Fruit fly (Drosophila melanogaster) whole organism, embryonic: Measurements from ENCODE around the gene dod.

Experiments
- Bgb ChIP-seq: fragments of 200-800 bp; sonication (Bioruptor generic); IDR thresholded peaks from 2 replicates; pipeline ENCODE4 v1.3.6; 2022; ENCODE audit warnings: missing biosample characterization, missing genetic modification characterization; ENCODE audit not compliant: partially characterized antibody
- C15 ChIP-seq: fragments of 200-800 bp; sonication (Bioruptor generic); IDR thresholded peaks from 3 replicates; pipeline ENCODE4 v1.3.6; 2022; ENCODE audit warnings: missing biosample characterization, missing genetic modification characterization
- CG12071 ChIP-seq: fragments of 200-800 bp; sonication (Bioruptor generic); optimal IDR thresholded peaks from 3 replicates; lab custom pipeline; 2018; ENCODE audit warnings: missing biosample characterization, mild to moderate bottlenecking, missing genetic modification characterization
- CG12104 ChIP-seq: fragments of 200-800 bp; sonication (Bioruptor generic); optimal IDR thresholded peaks from 3 replicates; lab custom pipeline; 2016; ENCODE audit warnings: missing biosample characterization, missing genetic modification characterization
- CG12219 ChIP-seq: fragments of 200-800 bp; sonication (Bioruptor generic); optimal IDR thresholded peaks from 3 replicates; lab custom pipeline; 2018; ENCODE audit warnings: missing biosample characterization, mild to moderate bottlenecking, missing genetic modification characterization
- CG1832 ChIP-seq: fragments of 200-800 bp; sonication (Bioruptor generic); optimal IDR thresholded peaks from 2 replicates; lab custom pipeline; 2017; ENCODE audit warnings: missing biosample characterization, mild to moderate bottlenecking, missing genetic modification characterization, inconsistent platforms
- CG3163 ChIP-seq: fragments of 200-800 bp; sonication (Bioruptor generic); optimal IDR thresholded peaks from 3 replicates; lab custom pipeline; 2016; ENCODE audit warnings: missing biosample characterization, missing genetic modification characterization
- CG3995 ChIP-seq: fragments of 200-800 bp; sonication (Bioruptor generic); optimal IDR thresholded peaks from 3 replicates; lab custom pipeline; 2016; ENCODE audit warnings: missing biosample characterization, missing genetic modification characterization
- CG4820 ChIP-seq: fragments of 200-800 bp; sonication (Bioruptor generic); optimal IDR thresholded peaks from 3 replicates; lab custom pipeline; 2016; ENCODE audit warnings: missing biosample characterization, missing genetic modification characterization
- CG6272 ChIP-seq: fragments of 200-800 bp; sonication (Bioruptor generic); IDR thresholded peaks from 2 replicates; pipeline ENCODE4 v1.3.6; 2022; ENCODE audit warnings: missing biosample characterization, missing genetic modification characterization
- CG6765 ChIP-seq: fragments of 200-800 bp; sonication (Bioruptor generic); optimal IDR thresholded peaks from 3 replicates; lab custom pipeline; 2017; ENCODE audit warnings: missing biosample characterization, mild to moderate bottlenecking, missing genetic modification characterization
- CG8388 ChIP-seq: fragments of 200-800 bp; sonication (Bioruptor generic); optimal IDR thresholded peaks from 2 replicates; lab custom pipeline; 2019; ENCODE audit warnings: missing biosample characterization, mild to moderate bottlenecking, missing genetic modification characterization, moderate library complexity
- CG8944 ChIP-seq: fragments of 200-800 bp; sonication (Bioruptor generic); optimal IDR thresholded peaks from 3 replicates; lab custom pipeline; 2016; ENCODE audit warnings: missing biosample characterization, missing genetic modification characterization
- CG9215 ChIP-seq: fragments of 200-800 bp; sonication (Bioruptor generic); IDR thresholded peaks from 2 replicates; pipeline ENCODE4 v1.3.6; 2022; ENCODE audit warnings: missing biosample characterization, missing genetic modification characterization
- CG9609 ChIP-seq: fragments of 200-800 bp; sonication (Bioruptor generic); optimal IDR thresholded peaks from 3 replicates; lab custom pipeline; 2016; ENCODE audit warnings: missing biosample characterization, missing genetic modification characterization
- D ChIP-seq, 2 experiments: fragments of 200-800 bp in 1 of 2; fragments of >200 bp in 1 of 2; sonication (Bioruptor generic) in 1 of 2; optimal IDR thresholded peaks; 2 replicates in 1 of 2; 3 replicates in 1 of 2; lab custom pipeline; 2017; ENCODE audit warnings: mild to moderate bottlenecking in 1 of 2, missing biosample characterization in 1 of 2, missing genetic modification characterization in 1 of 2, missing genetic modification reagents in 1 of 2
- Dip2 ChIP-seq: fragments of 200-800 bp; sonication (Bioruptor generic); IDR thresholded peaks from 2 replicates; pipeline ENCODE4 v1.3.6; 2022; ENCODE audit warnings: missing biosample characterization, missing genetic modification characterization
- E2f2 ChIP-seq: fragments of 200-800 bp; sonication (Bioruptor generic); IDR thresholded peaks from 2 replicates; pipeline ENCODE4 v1.3.6; 2022; ENCODE audit warnings: missing biosample characterization, missing genetic modification characterization
- Eip74EF ChIP-seq, 2 experiments: fragments of 200-800 bp in 1 of 2; fragments of >200 bp in 1 of 2; sonication (Bioruptor generic) in 1 of 2; optimal IDR thresholded peaks; 2 replicates each; lab custom pipeline; 2017 to 2019; ENCODE audit warnings: missing biosample characterization in 2 of 2, missing genetic modification characterization in 2 of 2, mild to moderate bottlenecking in 1 of 2, moderate library complexity in 1 of 2
- Fer2 ChIP-seq: fragments of 200-800 bp; sonication (Bioruptor generic); optimal IDR thresholded peaks from 2 replicates; lab custom pipeline; 2018; ENCODE audit warnings: missing biosample characterization, mild to moderate bottlenecking, missing genetic modification characterization, moderate library complexity
- HHEX ChIP-seq: fragments of 200-800 bp; sonication (Bioruptor generic); optimal IDR thresholded peaks from 3 replicates; lab custom pipeline; 2017; ENCODE audit warnings: missing biosample characterization, mild to moderate bottlenecking, missing genetic modification characterization, missing genetic modification reagents
- HLH54F ChIP-seq: fragments of 200-800 bp; sonication (Bioruptor generic); optimal IDR thresholded peaks from 3 replicates; lab custom pipeline; 2016; ENCODE audit warnings: missing biosample characterization, missing genetic modification characterization
- Lim3 ChIP-seq: fragments of 200-800 bp; sonication (Bioruptor generic); IDR thresholded peaks from 2 replicates; pipeline ENCODE4 v1.3.6; 2022; ENCODE audit warnings: missing biosample characterization, missing genetic modification characterization
- Max ChIP-seq: fragments of 200-800 bp; sonication (Bioruptor generic); optimal IDR thresholded peaks from 2 replicates; lab custom pipeline; 2016; ENCODE audit warnings: missing biosample characterization, mild to moderate bottlenecking, missing genetic modification characterization
- NFAT ChIP-seq: fragments of 200-800 bp; sonication (Bioruptor generic); IDR thresholded peaks from 2 replicates; pipeline ENCODE4 v1.3.6; 2022; ENCODE audit warnings: missing biosample characterization, missing genetic modification characterization
- Stat92E ChIP-seq, 3 experiments: fragments of >200 bp in 2 of 3; fragments of 200-800 bp in 1 of 3; sonication (Bioruptor generic) in 1 of 3; optimal IDR thresholded peaks; 2 replicates each; lab custom pipeline; 2017 to 2019; ENCODE audit warnings: missing biosample characterization in 3 of 3, missing genetic modification characterization in 3 of 3, mild to moderate bottlenecking in 1 of 3, moderate library complexity in 1 of 3
- Usf ChIP-seq: fragments of 200-800 bp; sonication (Bioruptor generic); optimal IDR thresholded peaks from 2 replicates; lab custom pipeline; 2017; ENCODE audit warnings: missing genotype, missing biosample characterization, missing genetic modification characterization
- YL-1 ChIP-seq: fragments of 200-800 bp; sonication (Bioruptor generic); optimal IDR thresholded peaks from 3 replicates; lab custom pipeline; 2017; ENCODE audit warnings: missing biosample characterization, mild to moderate bottlenecking, missing genetic modification characterization
- ac ChIP-seq: fragments of 200-800 bp; sonication (Bioruptor generic); optimal IDR thresholded peaks from 3 replicates; lab custom pipeline; 2017; ENCODE audit warnings: missing biosample characterization, mild to moderate bottlenecking, missing genetic modification characterization
- bowl ChIP-seq: fragments of 200-800 bp; sonication (Bioruptor generic); IDR thresholded peaks from 2 replicates; pipeline ENCODE4 v1.3.6; 2022; ENCODE audit warnings: missing biosample characterization, missing genetic modification characterization
- crc ChIP-seq: fragments of 200-800 bp; sonication (Bioruptor generic); optimal IDR thresholded peaks from 2 replicates; lab custom pipeline; 2016; ENCODE audit warnings: missing biosample characterization, missing genetic modification characterization
- ems ChIP-seq: fragments of 200-800 bp; sonication (Bioruptor generic); optimal IDR thresholded peaks from 3 replicates; lab custom pipeline; 2016; ENCODE audit warnings: missing biosample characterization, missing genetic modification characterization
- fd96Cb ChIP-seq: fragments of 200-800 bp; sonication (Bioruptor generic); optimal IDR thresholded peaks from 2 replicates; lab custom pipeline; 2018; ENCODE audit warnings: missing biosample characterization, mild to moderate bottlenecking, missing genetic modification characterization, moderate library complexity
- hkb ChIP-seq, 2 experiments: fragments of 200-800 bp in 1 of 2; fragments of >200 bp in 1 of 2; sonication (Bioruptor generic) in 1 of 2; IDR thresholded peaks in 1 of 2; optimal IDR thresholded peaks in 1 of 2; 2 replicates each; pipeline versions ENCODE4 v1.3.6 to Lab custom; 2017 to 2022; ENCODE audit warnings: missing biosample characterization in 1 of 2, missing genetic modification characterization in 1 of 2
- jumu ChIP-seq: fragments of 200-800 bp; sonication (Bioruptor generic); optimal IDR thresholded peaks from 3 replicates; lab custom pipeline; 2016; ENCODE audit warnings: missing biosample characterization, missing genetic modification characterization
- lov ChIP-seq, 2 experiments: fragments of 200-800 bp in 1 of 2; fragments of >200 bp in 1 of 2; sonication (Bioruptor generic) in 1 of 2; IDR thresholded peaks in 1 of 2; optimal IDR thresholded peaks in 1 of 2; 2 replicates in 1 of 2; 3 replicates in 1 of 2; pipeline versions ENCODE4 v1.3.6 to Lab custom; 2017 to 2022; ENCODE audit warnings: missing biosample characterization in 1 of 2, missing genetic modification characterization in 1 of 2
- nerfin-1 ChIP-seq: fragments of 200-800 bp; sonication (Bioruptor generic); optimal IDR thresholded peaks from 3 replicates; lab custom pipeline; 2019; ENCODE audit warnings: missing biosample characterization, mild to moderate bottlenecking, missing genetic modification characterization, moderate library complexity
- org-1 ChIP-seq: fragments of 200-800 bp; sonication (Bioruptor generic); optimal IDR thresholded peaks from 2 replicates; lab custom pipeline; 2017; ENCODE audit warnings: missing biosample characterization, missing genetic modification characterization
- peb ChIP-seq: fragments of 200-800 bp; sonication (Bioruptor generic); IDR thresholded peaks from 2 replicates; pipeline ENCODE4 v1.3.6; 2022; ENCODE audit warnings: missing biosample characterization, missing genetic modification characterization
- pnt ChIP-seq: fragments of 200-800 bp; sonication (Bioruptor generic); optimal IDR thresholded peaks from 3 replicates; lab custom pipeline; 2016; ENCODE audit warnings: missing biosample characterization, missing genetic modification characterization
- repo ChIP-seq: fragments of 200-800 bp; sonication (Bioruptor generic); optimal IDR thresholded peaks from 2 replicates; lab custom pipeline; 2016; ENCODE audit warnings: missing biosample characterization, missing genetic modification characterization
- salm ChIP-seq: fragments of 200-800 bp; sonication (Bioruptor generic); optimal IDR thresholded peaks from 2 replicates; lab custom pipeline; 2018; ENCODE audit warnings: missing biosample characterization, mild to moderate bottlenecking, missing genetic modification characterization
- schlank ChIP-seq: fragments of 200-800 bp; sonication (Bioruptor generic); optimal IDR thresholded peaks from 2 replicates; lab custom pipeline; 2018; ENCODE audit warnings: missing biosample characterization, mild to moderate bottlenecking, missing genetic modification characterization
- sens ChIP-seq: fragments of 200-800 bp; sonication (Bioruptor generic); peaks from one replicate; lab custom pipeline; 2016; ENCODE audit warnings: missing biosample characterization, missing genetic modification characterization
- ttk ChIP-seq: fragments of 200-800 bp; sonication (Bioruptor generic); IDR thresholded peaks from 2 replicates; pipeline ENCODE4 v2.1.2; 2022; ENCODE audit warnings: missing biosample characterization, missing genetic modification characterization
- unc-4 ChIP-seq: fragments of 200-800 bp; sonication (Bioruptor generic); IDR thresholded peaks from 2 replicates; pipeline ENCODE4 v1.3.6; 2022; ENCODE audit warnings: missing biosample characterization, missing genetic modification characterization; ENCODE audit not compliant: partially characterized antibody
- vvl ChIP-seq: fragments of 200-800 bp; sonication (Bioruptor generic); IDR thresholded peaks from 2 replicates; pipeline ENCODE4 v1.3.6; 2022; ENCODE audit warnings: missing biosample characterization, missing genetic modification characterization

dod gene

dm6 chrX:21375595-21376047 lies 30.5 kb downstream of the dod start (continued):
- TF ChIP-seq jumu (GFP tag; lab: Kevin White, UChicago) (no peak), CG12071 (no peak), CG3995 (peak; percentile 2), CG9609 (GFP tag; lab: Kevin White, UChicago) (no peak), hkb (optimal IDR thresholded peaks at IDR 0.05; lab: Kevin White, UChicago) (no peak), hkb (GFP tag; IDR thresholded peaks at IDR 0.05; lab: Robert Waterston, UW) (0 out of 2 replicates have a peak, but pooled peaks have one; percentile 7), ttk (GFP tag; lab: Robert Waterston, UW) (no peak), CG9215 (GFP tag; lab: Robert Waterston, UW) (0 out of 2 replicates have a peak, but pooled peaks have one; percentile 25), repo (GFP tag; lab: Kevin White, UChicago) (no peak), ac (GFP tag; lab: Kevin White, UChicago) (no peak), HHEX (GFP tag; lab: Kevin White, UChicago) (peak; percentile 52), vvl (peak; percentile 46; the same call in 1 of the 2 replicates), Bgb (GFP tag; lab: Robert Waterston, UW) (no peak), Lim3 (GFP tag; lab: Robert Waterston, UW) (no peak), crc (no peak), CG8944 (GFP tag; lab: Kevin White, UChicago) (no peak), nerfin-1 (tag; lab: Kevin White, UChicago) (no peak), org-1 (GFP tag; lab: Kevin White, UChicago) (peak; percentile 7), Max (GFP tag; lab: Kevin White, UChicago) (no peak), lov (optimal IDR thresholded peaks at IDR 0.05; lab: Kevin White, UChicago) (no peak), lov (GFP tag; IDR thresholded peaks at IDR 0.05; lab: Robert Waterston, UW) (no peak), fd96Cb (tag; lab: Kevin White, UChicago) (peak; percentile 27), ems (GFP tag; lab: Kevin White, UChicago) (no peak), HLH54F (GFP tag; lab: Kevin White, UChicago) (no peak), Dip2 (GFP tag; lab: Robert Waterston, UW) (no peak), E2f2 (GFP tag; lab: Robert Waterston, UW) (peak; percentile 26; the same call in 1 of the 2 replicates), CG4820 (GFP tag; lab: Kevin White, UChicago) (no peak), YL-1 (GFP tag; lab: Kevin White, UChicago) (peak; percentile 8), bowl (GFP tag; lab: Robert Waterston, UW) (no peak), Usf (GFP tag; lab: Kevin White, UChicago) (no peak)
- TF ChIP-seq, all 482 proteins: peak for 120

dm6 chrX:21378344-21378882 lies 33.3 kb downstream of the dod start:
- no peak for TF ChIP-seq CG12219 (GFP tag; lab: Kevin White, UChicago)
- no peak for TF ChIP-seq CG6765 (GFP tag; lab: Kevin White, UChicago)
- no peak for TF ChIP-seq Fer2 (tag; lab: Kevin White, UChicago)
- TF ChIP-seq sens (GFP tag; lab: Kevin White, UChicago), result peak; percentile 2
- no peak for TF ChIP-seq D (optimal IDR thresholded peaks at IDR 0.05; lab: Kevin White, UChicago)
- TF ChIP-seq D (GFP tag; optimal IDR thresholded peaks at IDR 0.05; lab: Kevin White, UChicago), result no peak
- peak in 1 of 3 experiments; percentile 49 for TF ChIP-seq Stat92E (GFP tag; optimal IDR thresholded peaks at IDR 0.05; lab: Kevin White, UChicago)

dm6 chrX:21387695-21388094 lies 42.5 kb downstream of the dod start, which contains the start of gene Ddx56:
Gene Ddx56 (minus strand): TSS chrX:21387946.
- TF ChIP-seq CG3163 (GFP tag; lab: Kevin White, UChicago) (no peak), schlank (tag; lab: Kevin White, UChicago) (no peak), peb (GFP tag; lab: Robert Waterston, UW) (no peak), CG8388 (GFP tag; lab: Kevin White, UChicago) (no peak), Eip74EF (GFP tag; optimal IDR thresholded peaks at IDR 0.05; lab: Kevin White, UChicago) (no peak), CG12104 (no peak), YL-1 (GFP tag; lab: Kevin White, UChicago) (peak; percentile 33), CG1832 (GFP tag; lab: Kevin White, UChicago) (no peak), NFAT (no peak), C15 (GFP tag; lab: Robert Waterston, UW) (no peak), salm (tag; lab: Kevin White, UChicago) (no peak), pnt (no peak), unc-4 (GFP tag; lab: Robert Waterston, UW) (peak; percentile 63), CG6272 (GFP tag; lab: Robert Waterston, UW) (no peak)
